Worm (Caenorhabditis elegans): ENCODE results near the gene ZK1128.3.

Gene ZK1128.3

ce11 chrIII:10151719-10152118 lies 33.0 kb upstream of the ZK1128.3 start (continued):
- peak; percentile 88 for TF ChIP-seq zfh-2 (GFP tag; conservative IDR thresholded peaks at IDR 0.05)

DNA sequence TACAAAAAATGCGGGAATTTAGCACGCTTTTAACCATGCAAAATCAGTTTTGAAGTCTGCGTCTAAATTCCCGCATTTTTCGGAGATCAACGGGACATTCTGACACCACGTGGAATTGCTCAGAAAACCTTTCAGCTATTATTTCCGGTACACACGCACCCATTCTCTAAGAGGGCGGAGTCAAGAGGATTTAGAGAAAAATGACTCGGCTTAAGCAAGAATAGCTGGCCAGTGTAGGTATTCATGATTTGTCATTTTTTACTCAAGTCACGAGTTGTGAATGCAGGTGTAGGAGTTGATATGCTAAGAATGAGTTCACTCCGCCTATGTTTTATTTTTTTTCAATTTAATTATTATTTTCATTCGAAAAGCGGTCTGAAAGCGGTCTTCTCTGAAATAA lies 32.0 kb upstream of the ZK1128.3 start:
- TF ChIP-seq F57A8.1 (GFP tag; optimal IDR thresholded peaks at IDR 0.05): no peak
- TF ChIP-seq nhr-90 (tag; optimal IDR thresholded peaks at IDR 0.05): no peak
- no peak for TF ChIP-seq bed-2 (GFP tag; IDR thresholded peaks at IDR 0.05)
- TF ChIP-seq F22D6.2 (tag; optimal IDR thresholded peaks at IDR 0.05): no peak

ce11 chrIII:10149910-10150309 lies 31.2 kb upstream of the ZK1128.3 start:
- TF ChIP-seq hlh-26 (GFP tag; conservative IDR thresholded peaks at IDR 0.05) (no peak), F55B11.4 (tag; optimal IDR thresholded peaks at IDR 0.05; ENCODE audit: borderline replicate concordance, insufficient read depth) (no peak), madf-10 (tag; optimal IDR thresholded peaks at IDR 0.05) (no peak), nfya-2 (GFP tag; IDR thresholded peaks at IDR 0.05) (no peak), C06A6.2 (GFP tag; conservative IDR thresholded peaks at IDR 0.05) (no peak), efl-1 (GFP tag; optimal IDR thresholded peaks at IDR 0.05) (no peak), lin-40 (tag; optimal IDR thresholded peaks at IDR 0.05) (no peak), ceh-27 (GFP tag; optimal IDR thresholded peaks at IDR 0.05) (no peak)

ce11 chrIII:10146701-10147100 lies 28.0 kb upstream of the ZK1128.3 start, which contains the start of gene K08E5.1:
Gene K08E5.1, minus strand, starts transcription at chrIII:10146801.
- TF ChIP-seq attf-5 (GFP tag; optimal IDR thresholded peaks at IDR 0.05): no peak
- no peak for TF ChIP-seq F37B4.10 (GFP tag; IDR thresholded peaks at IDR 0.05)
- TF ChIP-seq dpff-1 (tag; optimal IDR thresholded peaks at IDR 0.05): no peak
- peak; percentile 22; the same call in 1 of the 2 replicates for TF ChIP-seq hmg-1.2 (GFP tag; IDR thresholded peaks at IDR 0.05)
- no peak for TF ChIP-seq ztf-22 (GFP tag; optimal IDR thresholded peaks at IDR 0.05)

- TF ChIP-seq gei-17 (GFP tag; optimal IDR thresholded peaks at IDR 0.05) (no peak), F57A8.1 (GFP tag; optimal IDR thresholded peaks at IDR 0.05) (no peak), ZK185.1 (tag; optimal IDR thresholded peaks at IDR 0.05; ENCODE audit: poor library complexity, severe bottlenecking) (no peak), xnd-1 (tag; optimal IDR thresholded peaks at IDR 0.05) (no peak), C17E4.6 (GFP tag; IDR thresholded peaks at IDR 0.05) (no peak)
Observed at ce11 chrIII:10140732-10141131, 22.0 kb upstream of the ZK1128.3 start, which contains the start of gene K08E5.6. Gene K08E5.6, plus strand, starts transcription at chrIII:10141032.

- TF ChIP-seq fkh-3 (tag; optimal IDR thresholded peaks at IDR 0.05): no peak
- no peak for TF ChIP-seq ceh-40 (GFP tag; IDR thresholded peaks at IDR 0.05)
- no peak for TF ChIP-seq hlh-12 (tag; optimal IDR thresholded peaks at IDR 0.05)
- peak; percentile 1 for TF ChIP-seq ztf-26 (tag; optimal IDR thresholded peaks at IDR 0.05)
- no peak for TF ChIP-seq ceh-100 (GFP tag; IDR thresholded peaks at IDR 0.05)
- no peak for TF ChIP-seq F23B12.7 (tag; optimal IDR thresholded peaks at IDR 0.05; ENCODE audit: insufficient read depth)
- no peak for TF ChIP-seq tbx-9 (tag; optimal IDR thresholded peaks at IDR 0.05; ENCODE audit: borderline replicate concordance)
- TF ChIP-seq T26A5.8 (tag; optimal IDR thresholded peaks at IDR 0.05): no peak
- TF ChIP-seq hlh-26 (GFP tag; conservative IDR thresholded peaks at IDR 0.05): no peak
- no peak for TF ChIP-seq nhr-90 (tag; optimal IDR thresholded peaks at IDR 0.05)
- peak; percentile 2 for TF ChIP-seq lin-40 (tag; optimal IDR thresholded peaks at IDR 0.05)
- TF ChIP-seq B0261.1 (tag; optimal IDR thresholded peaks at IDR 0.05): no peak
- no peak for TF ChIP-seq nhr-179 (tag; optimal IDR thresholded peaks at IDR 0.05)
- TF ChIP-seq atf-7 (tag; optimal IDR thresholded peaks at IDR 0.05): no peak
- TF ChIP-seq F33H1.4 (GFP tag; IDR thresholded peaks at IDR 0.05): no peak
- TF ChIP-seq T07F8.4 (tag; optimal IDR thresholded peaks at IDR 0.05): no peak
- TF ChIP-seq hmg-1.2 (GFP tag; IDR thresholded peaks at IDR 0.05): peak; percentile 23; the same call in 1 of the 2 replicates
- no peak for TF ChIP-seq zim-3 (tag; optimal IDR thresholded peaks at IDR 0.05)
- TF ChIP-seq pbrm-1 (GFP tag; IDR thresholded peaks at IDR 0.05): no peak
- TF ChIP-seq nfya-2 (GFP tag; IDR thresholded peaks at IDR 0.05): no peak
- no peak for TF ChIP-seq efl-1 (GFP tag; optimal IDR thresholded peaks at IDR 0.05)
- no peak for TF ChIP-seq somi-1 (GFP tag; optimal IDR thresholded peaks at IDR 0.05)
- no peak for TF ChIP-seq B0035.1 (tag; optimal IDR thresholded peaks at IDR 0.05)
- TF ChIP-seq let-526 (GFP tag; IDR thresholded peaks at IDR 0.05): no peak
- TF ChIP-seq pha-4 (tag; optimal IDR thresholded peaks at IDR 0.05): no peak
Observed at ce11 chrIII:10136778-10137177, 18.1 kb upstream of the ZK1128.3 start, which contains the start of gene ZK1128.7. Gene ZK1128.7, plus strand, starts transcription at chrIII:10137006.
